Fruit fly (Drosophila melanogaster): Measurements from ENCODE around the gene up.

The up gene

DNA sequence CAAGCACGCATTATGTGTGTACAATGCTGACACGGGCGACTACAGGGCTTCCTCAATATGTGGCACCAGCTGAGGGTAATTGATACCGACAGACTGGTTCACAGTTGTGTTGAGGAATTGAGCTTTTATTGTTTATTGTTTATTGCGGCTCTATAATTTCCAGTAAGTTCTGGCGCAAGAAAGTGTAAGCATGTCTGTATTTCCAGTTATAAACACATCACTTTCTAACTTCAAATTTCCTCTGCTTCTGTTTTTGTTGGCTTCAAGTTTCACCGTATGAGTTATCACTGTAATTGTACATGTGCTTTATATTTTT lies 24.2 kb upstream of the up start (continued):
- TF ChIP-seq Dek (tag; optimal IDR thresholded peaks at IDR 0.05) (peak; percentile 76), Optix (GFP tag; IDR thresholded peaks at IDR 0.05) (peak; percentile 31; the same call in 1 of the 3 replicates), Pdp1 (GFP tag; optimal IDR thresholded peaks at IDR 0.05) (peak; percentile 75 to 77), ewg (GFP tag; optimal IDR thresholded peaks at IDR 0.05) (no peak), en (GFP tag; optimal IDR thresholded peaks at IDR 0.05) (peak; percentile 58), CG11504 (tag; optimal IDR thresholded peaks at IDR 0.05) (peak; percentile 84), sim (GFP tag; IDR thresholded peaks at IDR 0.05) (no peak), CG1529 (GFP tag; optimal IDR thresholded peaks at IDR 0.05) (peak; percentile 49), nmo (GFP tag; optimal IDR thresholded peaks at IDR 0.05) (peak; percentile 75), CG10321 (GFP tag; IDR thresholded peaks at IDR 0.05) (no peak), tna (GFP tag; IDR thresholded peaks at IDR 0.05; ENCODE audit: partially characterized antibody) (no peak), CG17361 (GFP tag; IDR thresholded peaks at IDR 0.05) (peak; percentile 77), CG6791 (GFP tag; IDR thresholded peaks at IDR 0.05; ENCODE audit: partially characterized antibody) (no peak), crc (GFP tag; optimal IDR thresholded peaks at IDR 0.05) (peak; percentile 41), Deaf1 (tag; optimal IDR thresholded peaks at IDR 0.05) (peak; percentile 50), Mrtf (GFP tag; IDR thresholded peaks at IDR 0.05) (peak; percentile 68; the same call in 2 of the 3 replicates), CG14441 (GFP tag; IDR thresholded peaks at IDR 0.05) (peak; percentile 74), CG16813 (GFP tag; IDR thresholded peaks at IDR 0.05; ENCODE audit: partially characterized antibody) (no peak), CG10147 (GFP tag; optimal IDR thresholded peaks at IDR 0.05) (peak; percentile 70), rib (GFP tag; IDR thresholded peaks at IDR 0.05) (peak; percentile 86), Oaz (GFP tag; IDR thresholded peaks at IDR 0.05) (peak; percentile 55; the same call in 1 of the 2 replicates), CG10462 (GFP tag; optimal IDR thresholded peaks at IDR 0.05) (peak; percentile 44), CG1647 (GFP tag; optimal IDR thresholded peaks at IDR 0.05) (peak; percentile 71), Rfx (GFP tag; IDR thresholded peaks at IDR 0.05) (peak; percentile 91), tio (GFP tag; optimal IDR thresholded peaks at IDR 0.05) (no peak), CG7372 (GFP tag; IDR thresholded peaks at IDR 0.05) (peak; percentile 72), Elba2 (GFP tag; optimal IDR thresholded peaks at IDR 0.05) (no peak), CG6683 (GFP tag; optimal IDR thresholded peaks at IDR 0.05) (peak; percentile 46), CG17829 (tag; optimal IDR thresholded peaks at IDR 0.05) (peak; percentile 54), CG4282 (GFP tag; optimal IDR thresholded peaks at IDR 0.05) (peak; percentile 22), chif (GFP tag; optimal IDR thresholded peaks at IDR 0.05) (peak; percentile 60 to 63), B-H1 (GFP tag; IDR thresholded peaks at IDR 0.05) (peak; percentile 64), CG6654 (GFP tag; optimal IDR thresholded peaks at IDR 0.05) (peak; percentile 0), CG4328 (GFP tag; optimal IDR thresholded peaks at IDR 0.05) (peak; percentile 74), CG17385 (GFP tag; optimal IDR thresholded peaks at IDR 0.05) (peak; percentile 78), NfI (GFP tag; optimal IDR thresholded peaks at IDR 0.05) (peak; percentile 71), CG10209 (GFP tag; optimal IDR thresholded peaks at IDR 0.05) (peak; percentile 68), H2.0 (GFP tag; IDR thresholded peaks at IDR 0.05) (peak; percentile 39; the same call in 1 of the 2 replicates), Scr (GFP tag; IDR thresholded peaks at IDR 0.05; ENCODE audit: partially characterized antibody) (no peak), CG11085 (GFP tag; IDR thresholded peaks at IDR 0.05) (peak; percentile 27; the same call in 1 of the 2 replicates), gcm (GFP tag; optimal IDR thresholded peaks at IDR 0.05) (peak; percentile 72), sd (tag; optimal IDR thresholded peaks at IDR 0.05) (peak; percentile 69), nerfin-1 (tag; optimal IDR thresholded peaks at IDR 0.05) (peak; percentile 53), run (tag; optimal IDR thresholded peaks at IDR 0.05) (peak; percentile 38), eve (GFP tag; optimal IDR thresholded peaks at IDR 0.05) (no peak), unc-4 (GFP tag; IDR thresholded peaks at IDR 0.05; ENCODE audit: partially characterized antibody) (no peak), CG32532 (GFP tag; IDR thresholded peaks at IDR 0.05) (peak; percentile 85), CG18764 (GFP tag; optimal IDR thresholded peaks at IDR 0.05) (peak; percentile 60), Taf1 (GFP tag; IDR thresholded peaks at IDR 0.05) (peak; percentile 49; the same call in 1 of the 2 replicates), exex (tag; optimal IDR thresholded peaks at IDR 0.05) (peak; percentile 46), E2f2 (GFP tag; IDR thresholded peaks at IDR 0.05) (peak; percentile 50)
